Fruit fly (Drosophila melanogaster): ENCODE data around the gene CG5180.

DNA sequence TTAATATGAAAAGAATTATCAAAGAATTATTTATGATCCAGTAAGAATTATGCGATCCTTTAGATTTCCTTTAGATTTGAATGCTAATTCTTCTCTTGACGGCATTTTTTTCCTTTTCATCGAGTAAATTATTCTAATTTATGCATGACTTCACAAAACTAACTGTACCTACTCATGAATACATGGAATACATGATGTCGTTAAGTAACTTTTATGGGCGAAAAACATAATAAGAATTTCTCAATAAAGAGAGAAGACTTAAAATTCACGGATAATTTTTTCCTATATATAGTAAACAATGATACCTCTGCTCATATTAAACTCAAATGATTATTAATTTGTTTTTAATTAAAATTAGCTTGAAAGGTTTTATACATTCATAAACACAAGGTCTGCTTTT lies 38.2 kb downstream of the CG5180 start:
- TF ChIP-seq pan (optimal IDR thresholded peaks at IDR 0.05) (no peak), Dll (optimal IDR thresholded peaks at IDR 0.05) (no peak), CG8478 (optimal IDR thresholded peaks at IDR 0.05) (no peak), usp (GFP tag; optimal IDR thresholded peaks at IDR 0.05) (no peak), psq (optimal IDR thresholded peaks at IDR 0.05) (no peak)

All from whole organism.